Fruit fly (Drosophila melanogaster): ENCODE results near the gene beat-VII.

- no peak for TF ChIP-seq CG7372 (GFP tag; IDR thresholded peaks at IDR 0.05)
- TF ChIP-seq croc (GFP tag; conservative IDR thresholded peaks at IDR 0.05): no peak
- no peak for TF ChIP-seq ken (GFP tag; IDR thresholded peaks at IDR 0.05)
- TF ChIP-seq hb (GFP tag; IDR thresholded peaks at IDR 0.05; ENCODE audit: partially characterized antibody): no peak
- TF ChIP-seq bab2 (GFP tag; optimal IDR thresholded peaks at IDR 0.05): no peak
- TF ChIP-seq CG1792 (GFP tag; optimal IDR thresholded peaks at IDR 0.05): no peak
- no peak for TF ChIP-seq trem (tag; optimal IDR thresholded peaks at IDR 0.05)
- TF ChIP-seq Gsc (GFP tag; IDR thresholded peaks at IDR 0.05): no peak
- TF ChIP-seq CG5180 (GFP tag; optimal IDR thresholded peaks at IDR 0.05): no peak
- no peak for TF ChIP-seq onecut (GFP tag; IDR thresholded peaks at IDR 0.05)
- no peak for TF ChIP-seq CG18262 (tag; optimal IDR thresholded peaks at IDR 0.05)
- TF ChIP-seq gfzf (GFP tag; optimal IDR thresholded peaks at IDR 0.05): no peak
- TF ChIP-seq slbo (GFP tag; IDR thresholded peaks at IDR 0.05): no peak
Observed at dm6 chr3R:26671525-26672132, 10.1 kb downstream of the beat-VII start.
